Fruit fly (Drosophila melanogaster): ENCODE measurements around the gene RhoL.
A peak's percentile ranks its signal among the peaks of the same experiment; 100 is the strongest.

DNA sequence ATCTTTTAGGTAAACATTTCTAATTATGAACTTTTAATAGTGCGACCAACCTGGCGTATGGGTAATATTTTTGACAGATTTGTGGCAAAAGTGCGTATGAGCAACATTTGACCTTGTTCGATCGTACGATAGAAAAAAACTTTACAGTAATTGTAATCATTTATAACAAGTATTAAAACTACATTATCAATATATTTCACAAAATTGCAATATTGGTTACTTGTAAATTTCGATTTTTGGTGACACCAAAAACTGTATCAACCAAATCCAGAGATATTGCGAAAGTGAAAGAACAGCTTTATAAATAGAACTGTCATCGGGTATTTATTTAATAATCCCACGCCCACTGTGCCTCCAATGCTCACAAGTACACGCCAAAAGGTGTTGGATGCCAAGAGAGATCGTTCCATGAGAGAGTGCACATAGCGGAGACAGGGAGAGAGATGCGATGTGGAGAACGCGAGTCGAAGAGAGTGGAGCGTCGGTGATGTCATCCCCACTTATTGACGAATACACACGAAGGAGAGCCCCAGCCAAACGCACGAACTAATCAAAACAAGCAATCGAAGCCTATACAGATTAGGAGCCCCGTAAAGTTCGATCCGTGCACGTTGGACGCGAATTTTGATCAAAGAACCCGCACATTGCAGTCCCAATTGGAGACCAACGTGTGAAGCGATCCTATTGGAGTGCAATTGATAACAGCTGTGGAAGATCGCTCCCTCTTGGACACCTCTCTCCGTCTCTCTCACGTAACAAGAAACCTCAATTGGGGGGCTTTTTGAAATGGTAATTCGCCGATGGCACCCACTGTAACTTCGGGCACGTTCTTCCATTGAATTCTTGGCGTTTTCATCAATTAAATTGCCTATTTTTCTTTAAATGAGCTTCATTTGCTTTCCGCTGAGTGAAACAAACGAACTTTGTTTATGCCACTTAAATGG is 31.1 kb upstream of the RhoL start:
- TF ChIP-seq usp (GFP tag; optimal IDR thresholded peaks at IDR 0.05) (peak; percentile 18), tai (GFP tag; optimal IDR thresholded peaks at IDR 0.05) (peak; percentile 92), fru (GFP tag; optimal IDR thresholded peaks at IDR 0.05) (peak; percentile 98), Myc (optimal IDR thresholded peaks at IDR 0.05) (no peak), psq (GFP tag; optimal IDR thresholded peaks at IDR 0.05) (peak; percentile 95), lola (GFP tag; optimal IDR thresholded peaks at IDR 0.05) (no peak), OdsH (GFP tag; optimal IDR thresholded peaks at IDR 0.05) (peak; percentile 97), jim (GFP tag; optimal IDR thresholded peaks at IDR 0.05) (no peak), Dfd (GFP tag; optimal IDR thresholded peaks at IDR 0.05) (no peak), Jra (GFP tag; optimal IDR thresholded peaks at IDR 0.05) (peak; percentile 96)
